Worm (Caenorhabditis elegans) whole organism, midembryonic: Measurements from ENCODE around the gene plc-1.

Experiments
- T22C8.4 ChIP-seq: fragments of 200-800 bp; sonication (Bioruptor generic); IDR thresholded peaks from 2 replicates; pipeline ENCODE4 v1.3.6; 2022; ENCODE audit warnings: missing genetic modification characterization, missing compliant biosample characterization
- cog-1 ChIP-seq: sonication (generic microtip); optimal IDR thresholded peaks from 2 replicates; lab custom pipeline; 2016; ENCODE audit warnings: missing genetic modification characterization, missing compliant biosample characterization
- flt-1 ChIP-seq: fragments of 200-800 bp; sonication (Bioruptor generic); IDR thresholded peaks from 2 replicates; pipeline ENCODE4 v1.3.6; 2022; ENCODE audit warnings: missing genetic modification characterization, missing compliant biosample characterization
- med-1 ChIP-seq: sonication (generic microtip); optimal IDR thresholded peaks from 2 replicates; lab custom pipeline; 2017; ENCODE audit warnings: missing genetic modification characterization, mild to moderate bottlenecking, missing compliant biosample characterization, antibody characterized with exemption, missing genetic modification reagents; ENCODE audit not compliant: insufficient read depth
- ref-1 ChIP-seq: fragments of 200-800 bp; sonication (Bioruptor generic); conservative IDR thresholded peaks from 2 replicates; pipeline ENCODE4 v1.3.6; 2022; ENCODE audit warnings: missing genetic modification reagents, missing genetic modification characterization, missing compliant biosample characterization
- tab-1 ChIP-seq: fragments of 200-800 bp; sonication (Bioruptor generic); IDR thresholded peaks from 2 replicates; pipeline ENCODE4 v1.3.6; 2022; ENCODE audit warnings: missing genetic modification characterization, missing compliant biosample characterization
- ztf-23 ChIP-seq: fragments of 200-800 bp; sonication (Bioruptor generic); IDR thresholded peaks from 2 replicates; pipeline ENCODE4 v1.3.6; 2022; ENCODE audit warnings: missing genetic modification reagents, missing genetic modification characterization, missing compliant biosample characterization
- ztf-29 ChIP-seq: fragments of 200-800 bp; sonication (Bioruptor generic); IDR thresholded peaks from 2 replicates; pipeline ENCODE4 v1.3.6; 2022; ENCODE audit warnings: missing genetic modification reagents, missing genetic modification characterization, missing compliant biosample characterization

- no peak for TF ChIP-seq flt-1 (GFP tag; lab: Robert Waterston, UW)
- TF ChIP-seq med-1 (GFP tag; lab: Kevin White, UChicago): no peak
- TF ChIP-seq tab-1 (GFP tag; lab: Robert Waterston, UW): no peak
- TF ChIP-seq ref-1: no peak
- no peak for TF ChIP-seq T22C8.4 (GFP tag; lab: Robert Waterston, UW)
- no peak for TF ChIP-seq ztf-23 (GFP tag; lab: Robert Waterston, UW)
- TF ChIP-seq cog-1 (tag; lab: Kevin White, UChicago): no peak
- TF ChIP-seq ztf-29: no peak
Measured at ce11 chrX:10754532-10754931, 83.9 kb downstream of the plc-1 start.
